Worm (Caenorhabditis elegans): ENCODE measurements around the gene fbxa-71.
"Not testable (repeated sequence)": the region's sequence is repeated elsewhere in the genome, so short reads cannot be mapped to it uniquely, and the experiment has no call there.

Gene fbxa-71

ce11 chrIII:2251348-2251747, 4.3 kb upstream of the fbxa-71 start, which contains the start of gene fbxa-7:
fbxa-7 (minus strand) TSS chrIII:2251448.
- TF ChIP-seq scrt-1 (GFP tag; IDR thresholded peaks at IDR 0.05) = no peak
- no peak for TF ChIP-seq aly-1 (tag; optimal IDR thresholded peaks at IDR 0.05)
- TF ChIP-seq pes-1 (GFP tag; IDR thresholded peaks at IDR 0.05) = no peak
- no peak for TF ChIP-seq F13C5.2 (tag; optimal IDR thresholded peaks at IDR 0.05)
- no peak for TF ChIP-seq flt-1 (GFP tag; IDR thresholded peaks at IDR 0.05)
- TF ChIP-seq ets-7 (tag; optimal IDR thresholded peaks at IDR 0.05) = no peak
- TF ChIP-seq B0310.2 (tag; optimal IDR thresholded peaks at IDR 0.05) = no peak

- no peak for TF ChIP-seq hnd-1 (tag; optimal IDR thresholded peaks at IDR 0.05)
- TF ChIP-seq sea-1 (GFP tag; conservative IDR thresholded peaks at IDR 0.05) = no peak
- no peak for TF ChIP-seq tbx-37 (GFP tag; conservative IDR thresholded peaks at IDR 0.05)
- no peak for TF ChIP-seq pes-1 (GFP tag; IDR thresholded peaks at IDR 0.05)
- TF ChIP-seq flt-1 (GFP tag; IDR thresholded peaks at IDR 0.05) = no peak
- no peak for TF ChIP-seq hmg-4 (GFP tag; optimal IDR thresholded peaks at IDR 0.05)
- no peak for TF ChIP-seq ama-1 (optimal IDR thresholded peaks at IDR 0.05)
- TF ChIP-seq ceh-13 (GFP tag; optimal IDR thresholded peaks at IDR 0.05) = no peak
- no peak for TF ChIP-seq tra-4 (tag; optimal IDR thresholded peaks at IDR 0.05)
- no peak for TF ChIP-seq tbx-11 (GFP tag; IDR thresholded peaks at IDR 0.05)
- no peak for TF ChIP-seq F13C5.2 (tag; optimal IDR thresholded peaks at IDR 0.05)
Measured at ce11 chrIII:2253027-2253499, 2.6 kb upstream of the fbxa-71 start, which contains the start of gene fbxa-73. fbxa-73 (plus strand) TSS chrIII:2253449.

- TF ChIP-seq hmg-4 (GFP tag; optimal IDR thresholded peaks at IDR 0.05) = no peak
- TF ChIP-seq hnd-1 (tag; optimal IDR thresholded peaks at IDR 0.05) = no peak
- no peak for TF ChIP-seq B0310.2 (tag; optimal IDR thresholded peaks at IDR 0.05)
- no peak for TF ChIP-seq pes-1 (GFP tag; IDR thresholded peaks at IDR 0.05)
- no peak for TF ChIP-seq tbx-11 (GFP tag; IDR thresholded peaks at IDR 0.05)
- TF ChIP-seq ceh-13 (GFP tag; optimal IDR thresholded peaks at IDR 0.05) = no peak
- TF ChIP-seq tra-4 (tag; optimal IDR thresholded peaks at IDR 0.05) = no peak
- TF ChIP-seq tbx-37 (GFP tag; conservative IDR thresholded peaks at IDR 0.05) = no peak
- no peak for TF ChIP-seq hmbx-1 (tag; optimal IDR thresholded peaks at IDR 0.05)
Measured at ce11 chrIII:2258863-2259262, 3.2 kb downstream of the fbxa-71 start, which contains the start of gene fbxa-43. fbxa-43 (minus strand) TSS chrIII:2258963.

- TF ChIP-seq ceh-36 (tag; optimal IDR thresholded peaks at IDR 0.05) (no peak), ceh-13 (GFP tag; optimal IDR thresholded peaks at IDR 0.05) (no peak), flt-1 (GFP tag; IDR thresholded peaks at IDR 0.05) (no peak), aly-1 (tag; optimal IDR thresholded peaks at IDR 0.05) (no peak), hnd-1 (tag; optimal IDR thresholded peaks at IDR 0.05) (no peak), hmg-4 (GFP tag; optimal IDR thresholded peaks at IDR 0.05) (no peak), tbx-11 (GFP tag; IDR thresholded peaks at IDR 0.05) (no peak), ets-7 (tag; optimal IDR thresholded peaks at IDR 0.05) (no peak), ama-1 (optimal IDR thresholded peaks at IDR 0.05) (no peak), scrt-1 (GFP tag; IDR thresholded peaks at IDR 0.05) (no peak), pes-1 (GFP tag; IDR thresholded peaks at IDR 0.05) (no peak), hmbx-1 (tag; optimal IDR thresholded peaks at IDR 0.05) (no peak), F13C5.2 (tag; optimal IDR thresholded peaks at IDR 0.05) (no peak), tbx-37 (GFP tag; conservative IDR thresholded peaks at IDR 0.05) (no peak), sea-1 (GFP tag; conservative IDR thresholded peaks at IDR 0.05) (no peak), tra-4 (tag; optimal IDR thresholded peaks at IDR 0.05) (no peak)
Measured at ce11 chrIII:2259329-2259728, 3.7 kb downstream of the fbxa-71 start.

ce11 chrIII:2261353-2261752, 5.7 kb downstream of the fbxa-71 start, which contains the start of gene fbxa-42:
fbxa-42 (minus strand) TSS chrIII:2261453.
- not testable (repeated sequence) for TF ChIP-seq ama-1 (optimal IDR thresholded peaks at IDR 0.05); tbx-37 (GFP tag; conservative IDR thresholded peaks at IDR 0.05); tra-4 (tag; optimal IDR thresholded peaks at IDR 0.05)

ce11 chrIII:2262942-2263341, 7.3 kb downstream of the fbxa-71 start, which contains the start of gene Y54F10BM.6:
Y54F10BM.6 (plus strand) TSS chrIII:2263242.
- TF ChIP-seq B0310.2 (tag; optimal IDR thresholded peaks at IDR 0.05) = no peak
- TF ChIP-seq ceh-36 (tag; optimal IDR thresholded peaks at IDR 0.05) = no peak
- TF ChIP-seq hnd-1 (tag; optimal IDR thresholded peaks at IDR 0.05) = no peak
- no peak for TF ChIP-seq aly-1 (tag; optimal IDR thresholded peaks at IDR 0.05)
- TF ChIP-seq tra-4 (tag; optimal IDR thresholded peaks at IDR 0.05) = no peak
- TF ChIP-seq ama-1 (optimal IDR thresholded peaks at IDR 0.05) = no peak
- no peak for TF ChIP-seq ets-7 (tag; optimal IDR thresholded peaks at IDR 0.05)
- no peak for TF ChIP-seq tbx-37 (GFP tag; conservative IDR thresholded peaks at IDR 0.05)

ce11 chrIII:2265986-2266701, 10.5 kb downstream of the fbxa-71 start, which contains the start of gene fbxa-9:
fbxa-9 (plus strand) TSS chrIII:2266651.
- no peak for TF ChIP-seq tra-4 (tag; optimal IDR thresholded peaks at IDR 0.05)

ce11 chrIII:2272075-2272474, 16.5 kb downstream of the fbxa-71 start, which contains the start of gene fbxa-48:
fbxa-48 (minus strand) TSS chrIII:2272175.
- TF ChIP-seq scrt-1 (GFP tag; IDR thresholded peaks at IDR 0.05) (no peak), F13C5.2 (tag; optimal IDR thresholded peaks at IDR 0.05) (no peak), tbx-37 (GFP tag; conservative IDR thresholded peaks at IDR 0.05) (no peak), flt-1 (GFP tag; IDR thresholded peaks at IDR 0.05) (no peak), hmbx-1 (tag; optimal IDR thresholded peaks at IDR 0.05) (no peak), ets-7 (tag; optimal IDR thresholded peaks at IDR 0.05) (no peak), pes-1 (GFP tag; IDR thresholded peaks at IDR 0.05) (no peak), aly-1 (tag; optimal IDR thresholded peaks at IDR 0.05) (no peak), tbx-11 (GFP tag; IDR thresholded peaks at IDR 0.05) (no peak), hmg-4 (GFP tag; optimal IDR thresholded peaks at IDR 0.05) (no peak), ama-1 (optimal IDR thresholded peaks at IDR 0.05) (no peak), ceh-13 (GFP tag; optimal IDR thresholded peaks at IDR 0.05) (no peak), hnd-1 (tag; optimal IDR thresholded peaks at IDR 0.05) (no peak)

Data from whole organism, early embryonic.